Worm (Caenorhabditis elegans) whole organism, L1 larva: ENCODE measurements around the gene Y42A5A.3.

Experiments
- C04F5.9 ChIP-seq: sonication (generic microtip); optimal IDR thresholded peaks from 2 replicates; lab custom pipeline; 2016; ENCODE audit warnings: missing genetic modification characterization, missing compliant biosample characterization
- C16A3.4 ChIP-seq: fragments of 150-350 bp; optimal IDR thresholded peaks from 2 replicates; lab custom pipeline; 2014; ENCODE audit warnings: missing biosample characterization, missing genetic modification characterization
- F16B12.6 ChIP-seq: fragments of 150-350 bp; optimal IDR thresholded peaks from 2 replicates; lab custom pipeline; 2014; ENCODE audit warnings: missing biosample characterization, missing genetic modification characterization
- aha-1 ChIP-seq: fragments of 150-350 bp; optimal IDR thresholded peaks from 2 replicates; lab custom pipeline; 2014; ENCODE audit warnings: missing biosample characterization, missing genetic modification characterization
- alr-1 ChIP-seq: fragments of 200-800 bp; sonication (Bioruptor generic); optimal IDR thresholded peaks from 2 replicates; lab custom pipeline; 2018; ENCODE audit warnings: borderline replicate concordance, mild to moderate bottlenecking, missing genetic modification characterization, missing compliant biosample characterization
- ama-1 ChIP-seq: fragments of 150-350 bp; optimal IDR thresholded peaks from 2 replicates; lab custom pipeline; 2014
- blmp-1 ChIP-seq: fragments of 150-350 bp; optimal IDR thresholded peaks from 2 replicates; lab custom pipeline; 2014; ENCODE audit warnings: missing biosample characterization, missing genetic modification characterization
- dsc-1 ChIP-seq: sonication (generic microtip); optimal IDR thresholded peaks from 2 replicates; lab custom pipeline; 2016; ENCODE audit warnings: mild to moderate bottlenecking, missing genetic modification characterization, missing compliant biosample characterization
- efl-1 ChIP-seq, 4 experiments: fragments of 150-350 bp; optimal IDR thresholded peaks in 3 of 4; peaks in 1 of 4; 1 replicate in 1 of 4; 2 replicates in 3 of 4; lab custom pipeline; 2014; ENCODE audit warnings: missing biosample characterization in 2 of 4, missing genetic modification characterization in 2 of 4, missing genetic modification reagents in 2 of 4
- egl-27 ChIP-seq, 2 experiments: fragments of 150-350 bp in 1 of 2; sonication (generic microtip); optimal IDR thresholded peaks; 3 replicates each; lab custom pipeline; 2017 to 2018; ENCODE audit warnings: missing biosample characterization in 2 of 2, missing genetic modification characterization in 2 of 2, missing genetic modification reagents in 2 of 2
- elt-3 ChIP-seq, 6 experiments: fragments of 150-350 bp in 1 of 6; sonication (generic microtip); optimal IDR thresholded peaks; 2 replicates each; lab custom pipeline; 2017 to 2018; ENCODE audit warnings: missing biosample characterization in 6 of 6, missing genetic modification characterization in 6 of 6, inconsistent platforms in 1 of 6
- fkh-10 ChIP-seq: sonication (generic microtip); optimal IDR thresholded peaks from 2 replicates; lab custom pipeline; 2017; ENCODE audit warnings: missing biosample characterization, missing genetic modification reagents, missing genetic modification characterization
- fkh-4 ChIP-seq: sonication (generic microtip); optimal IDR thresholded peaks from 2 replicates; lab custom pipeline; 2016; ENCODE audit warnings: missing compliant biosample characterization, missing genetic modification characterization, borderline replicate concordance
- grh-1 ChIP-seq: fragments of 200-800 bp; sonication (Bioruptor generic); IDR thresholded peaks from 2 replicates; pipeline ENCODE4 v1.3.6; 2022; ENCODE audit warnings: missing genetic modification reagents, missing genetic modification characterization, missing compliant biosample characterization
- hlh-17 ChIP-seq: fragments of 200-800 bp; sonication (Bioruptor generic); optimal IDR thresholded peaks from 2 replicates; lab custom pipeline; 2018; ENCODE audit warnings: missing genetic modification characterization, mild to moderate bottlenecking, missing compliant biosample characterization, moderate library complexity, borderline replicate concordance
- hlh-4 ChIP-seq: sonication (generic microtip); optimal IDR thresholded peaks from 2 replicates; lab custom pipeline; 2016; ENCODE audit warnings: mild to moderate bottlenecking, missing genetic modification characterization, missing compliant biosample characterization
- hpl-2 ChIP-seq: fragments of 150-350 bp; optimal IDR thresholded peaks from 2 replicates; lab custom pipeline; 2014; ENCODE audit warnings: missing biosample characterization, missing genetic modification reagents, missing genetic modification characterization
- irx-1 ChIP-seq: sonication (generic microtip); optimal IDR thresholded peaks from 2 replicates; lab custom pipeline; 2016; ENCODE audit warnings: missing genetic modification characterization, missing compliant biosample characterization
- isw-1 ChIP-seq: fragments of 200-800 bp; sonication (Bioruptor generic); IDR thresholded peaks from 2 replicates; pipeline ENCODE4 v1.3.6; 2022; ENCODE audit warnings: missing genetic modification characterization, missing compliant biosample characterization
- jun-1 ChIP-seq: fragments of 150-350 bp; optimal IDR thresholded peaks from 2 replicates; lab custom pipeline; 2014; ENCODE audit warnings: missing biosample characterization, missing genetic modification reagents, missing genetic modification characterization
- lin-13 ChIP-seq: fragments of 150-350 bp; optimal IDR thresholded peaks from 2 replicates; lab custom pipeline; 2014; ENCODE audit warnings: missing biosample characterization, missing genetic modification reagents, missing genetic modification characterization
- lin-14 ChIP-seq: fragments of 200-800 bp; sonication (Bioruptor generic); optimal IDR thresholded peaks from 2 replicates; lab custom pipeline; 2018; ENCODE audit warnings: mild to moderate bottlenecking, missing genetic modification characterization, moderate library complexity, missing compliant biosample characterization
- lin-39 ChIP-seq: fragments of 150-350 bp; optimal IDR thresholded peaks from 2 replicates; lab custom pipeline; 2014; ENCODE audit warnings: missing biosample characterization, missing genetic modification reagents, missing genetic modification characterization
- lsy-2 ChIP-seq, 2 experiments: fragments of 150-350 bp; optimal IDR thresholded peaks; 2 replicates each; lab custom pipeline; 2014; ENCODE audit warnings: missing biosample characterization in 2 of 2, missing genetic modification characterization in 2 of 2
- mab-9 ChIP-seq: fragments of 200-800 bp; sonication (Bioruptor generic); IDR thresholded peaks from 2 replicates; pipeline ENCODE4 v1.3.6; 2022; ENCODE audit warnings: missing genetic modification reagents, missing genetic modification characterization, missing compliant biosample characterization
- mdl-1 ChIP-seq, 2 experiments: fragments of 150-350 bp; optimal IDR thresholded peaks; 2 replicates each; lab custom pipeline; 2014 to 2017; ENCODE audit warnings: missing biosample characterization in 2 of 2, missing genetic modification characterization in 2 of 2, inconsistent platforms in 1 of 2
- mef-2 ChIP-seq: fragments of 150-350 bp; optimal IDR thresholded peaks from 2 replicates; lab custom pipeline; 2014; ENCODE audit warnings: missing biosample characterization, missing genetic modification characterization
- mep-1 ChIP-seq: fragments of 150-350 bp; optimal IDR thresholded peaks from 2 replicates; lab custom pipeline; 2014; ENCODE audit warnings: missing biosample characterization, missing genetic modification characterization
- nhr-11 ChIP-seq: fragments of 150-350 bp; optimal IDR thresholded peaks from 2 replicates; lab custom pipeline; 2014; ENCODE audit warnings: missing biosample characterization, missing genetic modification characterization
- nhr-12 ChIP-seq: sonication (generic microtip); optimal IDR thresholded peaks from 2 replicates; lab custom pipeline; 2017; ENCODE audit warnings: missing biosample characterization, missing genetic modification characterization
- nhr-19 ChIP-seq: fragments of 200-800 bp; sonication (Bioruptor generic); conservative IDR thresholded peaks from 2 replicates; pipeline ENCODE4 v1.3.6; 2022; ENCODE audit warnings: missing genetic modification characterization, missing compliant biosample characterization
- nhr-20 ChIP-seq: sonication (generic microtip); optimal IDR thresholded peaks from 2 replicates; lab custom pipeline; 2016; ENCODE audit warnings: mild to moderate bottlenecking, missing genetic modification characterization, missing compliant biosample characterization
- nhr-28 ChIP-seq: fragments of 150-350 bp; optimal IDR thresholded peaks from 2 replicates; lab custom pipeline; 2014; ENCODE audit warnings: missing biosample characterization, missing genetic modification characterization
- nhr-85 ChIP-seq: sonication (generic microtip); peaks from one replicate; lab custom pipeline; 2016; ENCODE audit warnings: missing genetic modification characterization, inconsistent platforms, missing compliant biosample characterization
- pag-3 ChIP-seq: sonication (generic microtip); optimal IDR thresholded peaks from 2 replicates; lab custom pipeline; 2017; ENCODE audit warnings: missing genetic modification characterization, mild to moderate bottlenecking, missing compliant biosample characterization, antibody characterized with exemption, borderline replicate concordance; ENCODE audit not compliant: insufficient read depth
- pax-3 ChIP-seq: fragments of 200-800 bp; sonication (Bioruptor generic); optimal IDR thresholded peaks from 2 replicates; lab custom pipeline; 2018; ENCODE audit warnings: mild to moderate bottlenecking, missing genetic modification characterization, moderate library complexity, missing compliant biosample characterization
- snu-23 ChIP-seq: sonication (generic microtip); optimal IDR thresholded peaks from 2 replicates; lab custom pipeline; 2016; ENCODE audit warnings: missing genetic modification characterization, missing compliant biosample characterization
- sox-4 ChIP-seq: sonication (generic microtip); optimal IDR thresholded peaks from 2 replicates; lab custom pipeline; 2016; ENCODE audit warnings: missing genetic modification characterization, missing compliant biosample characterization
- sptf-1 ChIP-seq: fragments of 150-350 bp; optimal IDR thresholded peaks from 2 replicates; lab custom pipeline; 2014; ENCODE audit warnings: missing biosample characterization, missing genetic modification characterization
- swsn-7 ChIP-seq: sonication (generic microtip); optimal IDR thresholded peaks from 2 replicates; lab custom pipeline; 2016; ENCODE audit warnings: missing genetic modification characterization, missing compliant biosample characterization
- tbx-2 ChIP-seq: sonication (generic microtip); optimal IDR thresholded peaks from 2 replicates; lab custom pipeline; 2016; ENCODE audit warnings: missing genetic modification characterization, missing compliant biosample characterization
- unc-130 ChIP-seq: fragments of 150-350 bp; optimal IDR thresholded peaks from 2 replicates; lab custom pipeline; 2017; ENCODE audit warnings: missing biosample characterization, missing genetic modification characterization, inconsistent platforms
- zag-1 ChIP-seq: fragments of 150-350 bp; optimal IDR thresholded peaks from 2 replicates; lab custom pipeline; 2014; ENCODE audit warnings: missing biosample characterization, missing genetic modification characterization
- zip-4 ChIP-seq: fragments of 200-800 bp; sonication (Bioruptor generic); optimal IDR thresholded peaks from 2 replicates; lab custom pipeline; 2018; ENCODE audit warnings: mild to moderate bottlenecking, missing genetic modification characterization, moderate library complexity, missing compliant biosample characterization
- ztf-4 ChIP-seq: fragments of 150-350 bp; optimal IDR thresholded peaks from 2 replicates; lab custom pipeline; 2014; ENCODE audit warnings: missing biosample characterization, missing genetic modification characterization

Gene Y42A5A.3

DNA sequence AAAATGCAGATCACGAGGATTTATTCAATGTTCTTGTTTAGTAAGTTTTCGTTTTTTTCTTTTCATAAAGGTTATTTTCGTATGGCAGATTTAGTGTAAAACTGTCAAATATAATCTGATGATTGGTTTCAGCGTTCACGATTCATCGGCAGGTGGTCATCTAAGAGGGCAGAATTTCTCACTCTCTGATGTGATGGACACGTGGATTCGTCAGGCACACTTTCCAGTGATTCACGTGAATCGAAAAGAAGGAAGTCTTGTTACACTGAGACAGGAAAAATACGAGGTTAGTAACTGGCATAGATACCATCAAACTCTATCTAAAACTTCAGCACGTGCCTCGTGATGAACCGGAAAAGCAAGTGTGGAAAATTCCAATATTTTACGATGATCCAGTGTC is 1.1 kb downstream of the Y42A5A.3 start (continued):
- TF ChIP-seq hlh-17 = no peak
- TF ChIP-seq elt-3 (tag; optimal IDR thresholded peaks at IDR 0.05; lab: Kevin White, UChicago) = peak in 1 of 6 experiments; percentile 28
- peak; percentile 81 for TF ChIP-seq nhr-85 (tag; lab: Kevin White, UChicago)
- TF ChIP-seq pax-3 (tag; lab: Kevin White, UChicago) = no peak
- TF ChIP-seq mdl-1 (tag; optimal IDR thresholded peaks at IDR 0.05; lab: Kevin White, UChicago) = peak in 1 of 2 experiments; percentile 22
- TF ChIP-seq fkh-10 (GFP tag; lab: Kevin White, UChicago) = no peak
- peak; percentile 26 for TF ChIP-seq nhr-20 (tag; lab: Kevin White, UChicago)
- TF ChIP-seq efl-1 (optimal IDR thresholded peaks at IDR 0.05; lab: Kevin White, UChicago) = no peak
- peak in 1 of 2 experiments; percentile 39 for TF ChIP-seq efl-1 (GFP tag; optimal IDR thresholded peaks at IDR 0.05 in 1 of 2; lab: Kevin White, UChicago)
- TF ChIP-seq mab-9 (GFP tag; lab: Robert Waterston, UW) = no peak
- no peak for TF ChIP-seq lin-13 (GFP tag; lab: Kevin White, UChicago)
- TF ChIP-seq ama-1 (lab: Kevin White, UChicago) = no peak
- no peak for TF ChIP-seq sptf-1
- TF ChIP-seq mef-2 (tag; lab: Kevin White, UChicago) = no peak
- TF ChIP-seq nhr-12 (tag; lab: Kevin White, UChicago) = no peak
- TF ChIP-seq zag-1 = no peak
- no peak for TF ChIP-seq hpl-2
- TF ChIP-seq unc-130 (tag; lab: Kevin White, UChicago) = no peak
- no peak for TF ChIP-seq fkh-4 (tag; lab: Kevin White, UChicago)
- TF ChIP-seq lin-14 (GFP tag; lab: Kevin White, UChicago) = peak; percentile 57
- peak; percentile 24 for TF ChIP-seq tbx-2 (tag; lab: Kevin White, UChicago)
- no peak for TF ChIP-seq irx-1 (tag; lab: Kevin White, UChicago)
- no peak for TF ChIP-seq jun-1 (tag; lab: Kevin White, UChicago)
- TF ChIP-seq C16A3.4 = no peak
- no peak for TF ChIP-seq nhr-11 (tag; lab: Kevin White, UChicago)
- no peak for TF ChIP-seq aha-1 (tag; lab: Kevin White, UChicago)
- TF ChIP-seq nhr-19 (GFP tag; lab: Robert Waterston, UW) = no peak
- no peak for TF ChIP-seq swsn-7 (tag; lab: Kevin White, UChicago)
- TF ChIP-seq isw-1 (GFP tag; lab: Robert Waterston, UW) = no peak
- TF ChIP-seq F16B12.6 = no peak
- no peak for TF ChIP-seq snu-23
- no peak for TF ChIP-seq ztf-4 (tag; lab: Kevin White, UChicago)
- no peak for TF ChIP-seq hlh-4 (tag; lab: Kevin White, UChicago)
- no peak for TF ChIP-seq nhr-28

DNA sequence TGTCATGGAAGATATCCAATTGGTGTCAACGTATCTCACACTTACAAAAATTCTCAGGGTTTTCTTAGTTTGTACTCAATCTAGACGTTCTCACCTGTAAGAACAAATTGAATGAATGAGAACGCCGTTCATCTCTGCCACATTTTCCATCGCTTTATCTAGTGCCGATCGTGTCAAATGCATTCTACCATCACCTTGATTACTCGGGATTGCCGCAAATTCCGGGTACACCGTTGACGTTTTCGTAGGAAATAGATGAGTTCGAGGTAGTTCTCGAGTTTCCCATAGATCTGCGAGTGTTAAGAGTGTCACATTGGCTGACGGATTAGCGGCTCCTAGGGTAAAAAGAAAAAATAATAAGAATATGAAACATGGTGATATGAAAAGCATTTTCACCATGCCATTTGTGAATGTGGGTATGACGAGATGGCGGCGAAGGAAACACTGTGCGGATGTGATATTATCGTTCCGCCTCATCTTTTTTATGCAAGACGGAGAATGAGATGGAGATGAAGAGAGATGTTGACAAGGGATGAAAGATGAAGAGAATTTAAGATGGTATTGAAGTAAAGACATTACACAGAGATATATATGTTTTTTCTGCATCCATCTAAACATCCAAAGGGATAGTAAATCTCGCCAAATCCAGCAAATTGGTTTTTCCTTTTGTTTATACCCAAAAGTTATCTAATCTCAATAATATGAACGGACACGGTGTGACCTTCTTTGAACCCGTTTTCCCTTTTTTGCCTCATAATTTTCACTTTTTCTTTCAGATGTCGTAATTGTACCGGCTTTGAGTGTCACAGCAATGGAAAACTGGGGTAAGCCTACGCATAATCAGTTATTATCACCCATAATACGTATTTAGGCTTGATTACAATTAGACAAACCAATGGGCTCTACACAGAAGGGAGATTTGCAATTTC is 2.3 kb downstream of the Y42A5A.3 start, which contains the start of gene lact-8:
Gene lact-8, minus strand, starts transcription at position 445 of the 929 bp plus-strand sequence.
- TF ChIP-seq blmp-1 = peak; percentile 56
- peak; percentile 25 for TF ChIP-seq dsc-1
- TF ChIP-seq lin-14 (GFP tag; lab: Kevin White, UChicago) = peak; percentile 18
- TF ChIP-seq efl-1 (optimal IDR thresholded peaks at IDR 0.05; lab: Kevin White, UChicago) = no peak
- TF ChIP-seq efl-1 (GFP tag; optimal IDR thresholded peaks at IDR 0.05 in 1 of 2; lab: Kevin White, UChicago) = peak in 1 of 2 experiments; percentile 90
- no peak for TF ChIP-seq mep-1 (tag; lab: Kevin White, UChicago)

- TF ChIP-seq blmp-1 (peak; percentile 49), lin-39 (tag; lab: Kevin White, UChicago) (no peak), alr-1 (tag; lab: Kevin White, UChicago) (no peak), C04F5.9 (no peak), lsy-2 (tag; optimal IDR thresholded peaks at IDR 0.05; lab: Kevin White, UChicago) (peak in 1 of 2 experiments; percentile 24), nhr-12 (tag; lab: Kevin White, UChicago) (no peak), tbx-2 (tag; lab: Kevin White, UChicago) (no peak), grh-1 (0 out of 2 replicates have a peak, but pooled peaks have one; percentile 22), egl-27 (tag; optimal IDR thresholded peaks at IDR 0.05; lab: Kevin White, UChicago) (no peak), zip-4 (GFP tag; lab: Kevin White, UChicago) (no peak), pag-3 (tag; lab: Kevin White, UChicago) (no peak), lin-14 (GFP tag; lab: Kevin White, UChicago) (peak; percentile 31), sox-4 (no peak), nhr-85 (tag; lab: Kevin White, UChicago) (peak; percentile 96), C16A3.4 (no peak)
Measured at ce11 chrV:11087519-11087998, 8.2 kb downstream of the Y42A5A.3 start, which contains the start of gene Y42A5A.1. Gene Y42A5A.1 (plus strand): TSS chrV:11087948.
